Fruit fly (Drosophila melanogaster): ENCODE data around the gene CG14659.
A peak's percentile ranks its signal among the peaks of the same experiment; 100 is the strongest.

Gene CG14659

DNA sequence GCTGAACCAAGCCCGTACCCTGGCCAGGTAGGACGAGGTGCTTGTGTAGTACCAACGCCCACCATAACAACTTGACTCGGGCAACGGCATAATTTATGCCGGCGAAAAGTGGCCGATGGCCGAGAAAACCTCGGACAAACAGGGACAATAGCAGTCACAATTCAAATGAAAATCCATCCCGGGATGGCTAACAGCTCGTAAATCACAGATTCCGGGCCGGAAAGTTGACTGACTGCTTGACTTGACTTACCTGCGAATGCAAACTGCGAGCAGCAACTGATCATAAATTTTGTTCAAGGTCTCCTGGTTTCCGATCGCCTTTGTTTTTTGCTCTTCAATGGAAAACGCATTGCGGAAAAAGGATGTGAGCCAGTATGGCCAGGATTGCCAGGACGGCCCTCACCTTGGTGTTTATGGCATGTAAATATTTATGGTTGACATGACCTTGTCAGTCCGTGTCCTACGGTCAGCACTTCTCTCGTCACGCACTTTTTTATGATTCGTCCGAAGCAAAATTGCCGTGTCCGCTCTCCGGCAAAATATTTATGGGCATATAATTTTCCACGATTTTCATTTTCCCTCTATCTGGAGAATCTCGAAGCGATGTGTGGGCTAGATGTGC, 18.0 kb upstream of the CG14659 start:
- no peak for TF ChIP-seq CG17801 (GFP tag; optimal IDR thresholded peaks at IDR 0.05; ENCODE audit: partially characterized antibody)

DNA sequence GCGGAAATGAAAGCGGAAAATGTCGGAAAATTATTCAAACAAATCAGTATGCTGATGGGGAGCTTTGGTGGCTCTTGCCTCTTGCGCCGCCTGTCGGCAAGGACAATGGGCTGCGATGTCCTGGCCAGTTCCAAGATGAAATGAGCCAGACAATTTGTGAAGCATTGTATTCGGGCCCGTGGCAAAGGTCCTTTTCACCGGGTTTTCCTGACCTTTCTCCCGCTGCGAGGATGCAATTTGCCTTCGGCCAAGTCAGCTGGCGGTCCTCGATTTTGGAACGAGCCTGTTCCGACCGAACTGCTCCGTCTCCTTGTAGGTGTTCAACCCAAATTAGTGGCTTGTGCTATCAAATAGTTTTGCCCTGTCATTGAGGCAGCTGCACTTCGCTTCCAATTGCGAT, 16.3 kb upstream of the CG14659 start:
- TF ChIP-seq CG17801 (GFP tag; optimal IDR thresholded peaks at IDR 0.05; ENCODE audit: partially characterized antibody): no peak

dm6 chr3R:4846787-4847186, 15.7 kb upstream of the CG14659 start:
- no peak for TF ChIP-seq CG17801 (GFP tag; optimal IDR thresholded peaks at IDR 0.05; ENCODE audit: partially characterized antibody)

DNA sequence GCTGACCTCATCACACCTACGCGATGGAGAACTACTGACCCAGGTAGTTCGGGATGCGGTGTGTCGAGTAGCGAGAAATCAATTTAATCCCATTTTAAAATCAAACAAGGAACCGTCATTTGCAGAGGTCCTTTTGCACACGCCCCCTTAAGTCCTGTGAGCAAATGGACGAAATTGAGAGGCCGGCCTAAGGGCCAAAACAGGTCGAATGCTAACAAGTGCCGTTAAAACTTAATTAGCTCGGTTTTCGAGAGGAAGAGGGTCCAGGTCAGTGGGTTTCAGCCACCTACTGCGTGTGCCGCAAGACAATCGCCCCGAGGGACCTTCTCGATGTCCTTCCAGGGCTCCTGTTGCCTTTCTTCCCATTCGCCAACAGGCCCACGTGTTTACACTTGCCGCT, 15.1 kb upstream of the CG14659 start:
- no peak for TF ChIP-seq CG17801 (GFP tag; optimal IDR thresholded peaks at IDR 0.05; ENCODE audit: partially characterized antibody)

DNA sequence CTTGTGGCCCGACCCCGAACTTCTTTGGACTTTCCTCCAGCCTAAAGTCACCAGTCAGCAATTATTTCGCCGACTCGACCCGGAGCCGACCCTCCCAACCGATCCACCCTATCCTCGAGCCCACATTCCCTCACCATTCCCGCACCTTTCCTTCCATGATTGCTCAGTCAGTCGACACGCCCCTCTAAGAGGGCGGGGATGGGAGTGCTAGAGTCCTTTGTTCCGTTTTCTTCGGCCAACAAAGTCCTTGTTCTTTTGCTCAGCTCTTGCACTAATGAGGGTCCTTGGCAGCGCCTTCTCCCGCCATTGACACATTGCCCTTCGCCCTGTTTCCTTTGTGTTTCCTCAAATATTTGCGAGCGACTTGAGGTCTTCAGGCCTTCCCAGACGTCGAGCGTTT, 14.3 kb upstream of the CG14659 start:
- TF ChIP-seq CG17801 (GFP tag; optimal IDR thresholded peaks at IDR 0.05; ENCODE audit: partially characterized antibody): no peak

DNA sequence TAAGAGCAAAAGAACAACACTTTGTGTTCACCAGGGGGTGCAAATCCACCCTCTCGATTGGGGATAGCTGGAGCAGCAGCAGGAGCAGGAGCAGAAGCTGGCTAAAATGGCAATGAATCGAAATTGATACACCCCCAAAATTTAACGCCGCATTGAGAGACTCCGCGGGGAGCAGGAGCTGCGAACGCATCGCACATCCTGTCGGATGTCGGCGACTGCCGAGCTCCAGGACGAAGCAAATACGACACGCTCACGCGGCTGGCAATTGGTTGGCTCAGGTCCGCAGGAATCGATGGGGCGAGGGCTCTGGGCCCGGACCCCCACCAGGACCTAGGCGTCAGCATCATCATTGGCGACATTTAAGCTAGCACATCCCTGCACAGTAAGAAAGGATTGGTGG, 11.9 kb upstream of the CG14659 start:
- TF ChIP-seq CG17801 (GFP tag; optimal IDR thresholded peaks at IDR 0.05; ENCODE audit: partially characterized antibody): no peak

dm6 chr3R:4840757-4841156, 9.7 kb upstream of the CG14659 start:
- no peak for TF ChIP-seq CG17801 (GFP tag; optimal IDR thresholded peaks at IDR 0.05; ENCODE audit: partially characterized antibody)

- TF ChIP-seq CG17801 (GFP tag; optimal IDR thresholded peaks at IDR 0.05; ENCODE audit: partially characterized antibody): no peak
Observed at dm6 chr3R:4835315-4835714, 4.2 kb upstream of the CG14659 start.

DNA sequence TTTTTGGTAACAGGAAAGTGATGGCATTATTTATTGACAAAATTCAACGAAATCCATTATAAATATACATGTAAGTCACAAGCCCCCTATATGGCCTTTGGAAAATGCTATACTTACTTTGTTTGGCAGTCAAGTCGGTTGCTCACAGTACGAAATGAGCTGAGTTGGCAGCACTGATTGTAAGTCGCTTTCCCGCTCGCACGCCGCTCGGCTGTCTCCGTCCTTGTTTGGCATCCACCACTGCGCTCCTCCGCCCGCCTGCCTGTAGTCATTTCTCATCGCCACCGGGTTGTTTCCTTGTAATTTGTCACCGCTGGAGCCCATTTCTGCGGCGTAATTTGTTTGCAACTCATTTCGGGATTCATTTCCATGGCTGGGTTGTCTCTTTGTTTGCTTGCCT, 2.5 kb upstream of the CG14659 start:
- no peak for TF ChIP-seq CG17801 (GFP tag; optimal IDR thresholded peaks at IDR 0.05; ENCODE audit: partially characterized antibody)

- TF ChIP-seq CG17801 (GFP tag; optimal IDR thresholded peaks at IDR 0.05; ENCODE audit: partially characterized antibody): no peak
Observed at dm6 chr3R:4830413-4830812, 684 bp downstream of the CG14659 start, which contains the start of gene CG14658. CG14658 (minus strand) TSS chr3R:4830513.

dm6 chr3R:4825188-4825587, 5.9 kb downstream of the CG14659 start:
- TF ChIP-seq CG17801 (GFP tag; optimal IDR thresholded peaks at IDR 0.05; ENCODE audit: partially characterized antibody): no peak

DNA sequence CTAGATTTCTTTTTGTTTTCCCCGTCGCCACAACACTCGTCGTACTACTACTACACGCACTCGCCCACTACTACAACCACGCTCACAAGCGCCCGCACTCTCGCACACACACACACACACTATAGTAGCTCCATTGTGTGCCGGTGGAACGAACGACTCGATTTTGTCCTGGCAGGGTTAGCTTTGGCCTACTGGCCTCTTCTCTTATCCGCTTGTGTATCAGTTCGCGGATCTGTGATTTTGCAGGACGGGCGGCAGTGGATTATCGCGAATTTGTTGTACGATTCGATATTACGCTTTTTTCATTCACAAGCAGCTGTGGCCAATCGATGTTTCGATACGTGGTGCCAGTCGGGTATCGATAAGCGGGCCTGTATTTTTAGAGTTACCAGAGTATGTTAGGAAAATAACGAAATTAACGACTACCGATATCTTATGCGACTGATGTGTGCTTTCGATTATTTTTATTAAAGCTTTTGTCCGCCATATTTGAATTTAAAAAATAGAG, 9.9 kb downstream of the CG14659 start, which contains the start of gene CG14657:
Gene CG14657 (minus strand): TSS at position 335 of the 508 bp plus-strand sequence.
- TF ChIP-seq CG17801 (GFP tag; optimal IDR thresholded peaks at IDR 0.05; ENCODE audit: partially characterized antibody): no peak

dm6 chr3R:4816018-4816417, 15.1 kb downstream of the CG14659 start, which contains the start of gene BBS5:
BBS5 (plus strand) TSS chr3R:4816318.
- no peak for TF ChIP-seq CG17801 (GFP tag; optimal IDR thresholded peaks at IDR 0.05; ENCODE audit: partially characterized antibody)

- TF ChIP-seq CG17801 (GFP tag; optimal IDR thresholded peaks at IDR 0.05; ENCODE audit: partially characterized antibody): no peak
Observed at dm6 chr3R:4814677-4815076, 16.4 kb downstream of the CG14659 start.

DNA sequence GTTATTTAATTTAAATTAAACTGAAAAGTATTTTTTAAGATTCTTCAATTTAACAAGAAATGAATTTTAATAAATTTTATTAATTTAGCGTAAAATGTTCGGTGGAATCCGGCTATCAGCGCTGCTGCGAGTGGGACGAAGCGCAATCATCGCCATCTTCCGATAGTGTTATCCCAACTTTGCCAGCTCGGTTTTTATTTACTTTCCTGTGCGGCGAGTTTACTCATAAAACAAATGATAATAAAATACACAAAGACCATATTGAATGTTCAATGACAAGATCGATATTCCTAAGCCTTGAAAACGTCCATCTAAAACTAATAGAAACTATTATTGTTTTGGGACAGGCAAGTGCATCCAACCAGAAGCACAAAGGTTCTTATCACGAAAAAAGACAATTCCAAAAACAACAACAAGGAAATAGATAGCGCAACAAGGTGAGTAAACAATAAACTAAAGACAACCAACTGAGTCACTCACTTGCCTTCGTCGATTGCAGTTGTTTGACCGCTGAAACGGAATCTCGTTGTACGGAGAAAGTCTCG, 17.9 kb downstream of the CG14659 start:
- peak; percentile 29 for TF ChIP-seq CG17801 (GFP tag; optimal IDR thresholded peaks at IDR 0.05; ENCODE audit: partially characterized antibody)

- peak; percentile 41 for TF ChIP-seq CG17801 (GFP tag; optimal IDR thresholded peaks at IDR 0.05; ENCODE audit: partially characterized antibody)
Observed at dm6 chr3R:4811936-4812534, 19.1 kb downstream of the CG14659 start, which contains the start of the genes Hus1-like and ctrip. Hus1-like (minus strand) TSS chr3R:4812096. ctrip (minus strand) TSS chr3R:4812096.
